Fruit fly (Drosophila melanogaster) whole organism, embryonic: ENCODE measurements around the gene Gyc89Da.

Experiments
- Adf1 ChIP-seq: fragments of 200-800 bp; sonication (Bioruptor generic); IDR thresholded peaks from 2 replicates; pipeline ENCODE4 v1.3.6; 2022; ENCODE audit warnings: missing biosample characterization, missing genetic modification characterization
- Bdp1 ChIP-seq: fragments of 200-800 bp; sonication (Bioruptor generic); optimal IDR thresholded peaks from 3 replicates; lab custom pipeline; 2016; ENCODE audit warnings: missing biosample characterization, missing genetic modification characterization
- CG1024 ChIP-seq: fragments of 200-800 bp; sonication (Bioruptor generic); IDR thresholded peaks from 2 replicates; pipeline ENCODE4 v1.3.6; 2022; ENCODE audit warnings: missing biosample characterization, missing genetic modification characterization
- CG11085 ChIP-seq: fragments of 200-800 bp; sonication (Bioruptor generic); IDR thresholded peaks from 2 replicates; pipeline ENCODE4 v1.3.6; 2022; ENCODE audit warnings: missing biosample characterization, missing genetic modification characterization
- CG12391 ChIP-seq: fragments of 200-800 bp; sonication (Bioruptor generic); optimal IDR thresholded peaks from 3 replicates; lab custom pipeline; 2018; ENCODE audit warnings: missing biosample characterization, mild to moderate bottlenecking, missing genetic modification characterization, moderate library complexity
- CG12942 ChIP-seq: fragments of 200-800 bp; sonication (Bioruptor generic); optimal IDR thresholded peaks from 3 replicates; lab custom pipeline; 2016; ENCODE audit warnings: missing biosample characterization, missing genetic modification characterization
- CG14860 ChIP-seq: fragments of 200-800 bp; sonication (Bioruptor generic); IDR thresholded peaks from 3 replicates; pipeline ENCODE4 v1.3.6; 2022; ENCODE audit warnings: missing biosample characterization, missing genetic modification characterization; ENCODE audit not compliant: partially characterized antibody
- CG15269 ChIP-seq: fragments of 200-800 bp; sonication (Bioruptor generic); optimal IDR thresholded peaks from 2 replicates; lab custom pipeline; 2018; ENCODE audit warnings: missing biosample characterization, mild to moderate bottlenecking, missing genetic modification characterization, moderate library complexity
- CG1603 ChIP-seq: fragments of 200-800 bp; sonication (Bioruptor generic); optimal IDR thresholded peaks from 2 replicates; lab custom pipeline; 2019; ENCODE audit warnings: missing biosample characterization, mild to moderate bottlenecking, missing genetic modification characterization, moderate library complexity
- CG17802 ChIP-seq: fragments of 200-800 bp; sonication (Bioruptor generic); optimal IDR thresholded peaks from 2 replicates; lab custom pipeline; 2018; ENCODE audit warnings: missing biosample characterization, mild to moderate bottlenecking, missing genetic modification characterization, moderate library complexity
- CG18619 ChIP-seq: fragments of 200-800 bp; sonication (Bioruptor generic); optimal IDR thresholded peaks from 3 replicates; lab custom pipeline; 2017; ENCODE audit warnings: missing biosample characterization, mild to moderate bottlenecking, missing genetic modification characterization
- CG2129 ChIP-seq: fragments of 200-800 bp; sonication (Bioruptor generic); IDR thresholded peaks from 2 replicates; pipeline ENCODE4 v1.3.6; 2022; ENCODE audit warnings: missing biosample characterization, missing genetic modification characterization; ENCODE audit not compliant: partially characterized antibody
- CG2712 ChIP-seq: fragments of 200-800 bp; optimal IDR thresholded peaks from 3 replicates; lab custom pipeline; 2019; ENCODE audit warnings: missing biosample characterization, mild to moderate bottlenecking, missing genetic modification characterization, moderate library complexity
- CG33557 ChIP-seq: fragments of 200-800 bp; sonication (Bioruptor generic); optimal IDR thresholded peaks from 2 replicates; lab custom pipeline; 2019; ENCODE audit warnings: missing biosample characterization, mild to moderate bottlenecking, missing genetic modification characterization, moderate library complexity
- CG3995 ChIP-seq: fragments of 200-800 bp; sonication (Bioruptor generic); optimal IDR thresholded peaks from 3 replicates; lab custom pipeline; 2016; ENCODE audit warnings: missing biosample characterization, missing genetic modification characterization
- CG4617 ChIP-seq: fragments of 200-800 bp; sonication (Bioruptor generic); optimal IDR thresholded peaks from 3 replicates; lab custom pipeline; 2016; ENCODE audit warnings: missing biosample characterization, missing genetic modification characterization, borderline replicate concordance
- CG6683 ChIP-seq: fragments of 200-800 bp; sonication (Bioruptor generic); optimal IDR thresholded peaks from 2 replicates; lab custom pipeline; 2017; ENCODE audit warnings: missing biosample characterization, mild to moderate bottlenecking, missing genetic modification characterization, missing genetic modification reagents
- CG8281 ChIP-seq: fragments of 200-800 bp; sonication (Bioruptor generic); optimal IDR thresholded peaks from 2 replicates; lab custom pipeline; 2018; ENCODE audit warnings: missing biosample characterization, mild to moderate bottlenecking, missing genetic modification characterization, moderate library complexity
- Doc3 ChIP-seq: fragments of 200-800 bp; sonication (Bioruptor generic); IDR thresholded peaks from 3 replicates; pipeline ENCODE4 v1.3.6; 2022; ENCODE audit warnings: missing biosample characterization, missing genetic modification characterization; ENCODE audit not compliant: partially characterized antibody
- Dp ChIP-seq: fragments of 200-800 bp; sonication (Bioruptor generic); optimal IDR thresholded peaks from 2 replicates; lab custom pipeline; 2018; ENCODE audit warnings: missing biosample characterization, mild to moderate bottlenecking, missing genetic modification characterization, moderate library complexity
- E2f1 ChIP-seq: fragments of 200-800 bp; sonication (Bioruptor generic); IDR thresholded peaks from 2 replicates; pipeline ENCODE4 v1.3.6; 2022; ENCODE audit warnings: missing biosample characterization, missing genetic modification characterization
- Eip74EF ChIP-seq, 2 experiments: fragments of 200-800 bp in 1 of 2; fragments of >200 bp in 1 of 2; sonication (Bioruptor generic) in 1 of 2; optimal IDR thresholded peaks; 2 replicates each; lab custom pipeline; 2017 to 2019; ENCODE audit warnings: missing biosample characterization in 2 of 2, missing genetic modification characterization in 2 of 2, mild to moderate bottlenecking in 1 of 2, moderate library complexity in 1 of 2
- Hsf ChIP-seq: fragments of 200-800 bp; sonication (Bioruptor generic); optimal IDR thresholded peaks from 3 replicates; lab custom pipeline; 2016; ENCODE audit warnings: missing biosample characterization, missing genetic modification characterization
- Kr ChIP-seq: fragments of 200-800 bp; sonication (Bioruptor generic); optimal IDR thresholded peaks from 2 replicates; lab custom pipeline; 2017; ENCODE audit warnings: missing biosample characterization, mild to moderate bottlenecking, missing genetic modification characterization
- MBD-R2 ChIP-seq: fragments of 200-800 bp; sonication (Bioruptor generic); IDR thresholded peaks from 2 replicates; pipeline ENCODE4 v1.3.6; 2022; ENCODE audit warnings: missing biosample characterization, missing genetic modification characterization
- Oli ChIP-seq: fragments of 200-800 bp; sonication (Bioruptor generic); optimal IDR thresholded peaks from 2 replicates; lab custom pipeline; 2018; ENCODE audit warnings: missing biosample characterization, mild to moderate bottlenecking, missing genetic modification characterization, moderate library complexity
- Spps ChIP-seq: fragments of 200-800 bp; sonication (Bioruptor generic); optimal IDR thresholded peaks from 2 replicates; lab custom pipeline; 2018; ENCODE audit warnings: missing biosample characterization, mild to moderate bottlenecking, missing genetic modification characterization
- Sry-β ChIP-seq: fragments of 200-800 bp; sonication (Bioruptor generic); optimal IDR thresholded peaks from 2 replicates; lab custom pipeline; 2018; ENCODE audit warnings: missing biosample characterization, mild to moderate bottlenecking, missing genetic modification characterization, moderate library complexity
- Vsx1 ChIP-seq: fragments of 200-800 bp; sonication (Bioruptor generic); optimal IDR thresholded peaks from 2 replicates; lab custom pipeline; 2017; ENCODE audit warnings: missing biosample characterization, mild to moderate bottlenecking, missing genetic modification characterization, missing genetic modification reagents
- az2 ChIP-seq: fragments of 200-800 bp; sonication (Bioruptor generic); optimal IDR thresholded peaks from 3 replicates; lab custom pipeline; 2016; ENCODE audit warnings: missing biosample characterization, missing genetic modification characterization
- croc ChIP-seq: fragments of 200-800 bp; sonication (Bioruptor generic); conservative IDR thresholded peaks from 3 replicates; pipeline ENCODE4 v1.3.6; 2022; ENCODE audit warnings: missing biosample characterization, missing genetic modification characterization
- emc ChIP-seq: fragments of 200-800 bp; sonication (Bioruptor generic); optimal IDR thresholded peaks from 2 replicates; lab custom pipeline; 2016; ENCODE audit warnings: missing biosample characterization, missing genetic modification characterization
- gro ChIP-seq: fragments of 200-800 bp; sonication (Bioruptor generic); optimal IDR thresholded peaks from 2 replicates; lab custom pipeline; 2016; ENCODE audit warnings: missing biosample characterization, missing genetic modification characterization
- gsb ChIP-seq: fragments of 200-800 bp; sonication (Bioruptor generic); IDR thresholded peaks from 2 replicates; pipeline ENCODE4 v1.3.6; 2022; ENCODE audit warnings: missing biosample characterization, missing genetic modification characterization
- h ChIP-seq: fragments of >200 bp; optimal IDR thresholded peaks from 2 replicates; lab custom pipeline; 2017
- inv ChIP-seq: fragments of 200-800 bp; sonication (Bioruptor generic); IDR thresholded peaks from 2 replicates; pipeline ENCODE4 v1.3.6; 2022; ENCODE audit warnings: missing biosample characterization, missing genetic modification characterization; ENCODE audit not compliant: partially characterized antibody
- jigr1 ChIP-seq: fragments of 200-800 bp; sonication (Bioruptor generic); IDR thresholded peaks from 3 replicates; pipeline ENCODE4 v1.3.6; 2022; ENCODE audit warnings: missing biosample characterization, missing genetic modification characterization
- knrl ChIP-seq: fragments of 200-800 bp; sonication (Bioruptor generic); IDR thresholded peaks from 3 replicates; pipeline ENCODE4 v1.3.6; 2022; ENCODE audit warnings: missing biosample characterization, missing genetic modification characterization; ENCODE audit not compliant: partially characterized antibody
- lilli ChIP-seq: fragments of 200-800 bp; sonication (Bioruptor generic); optimal IDR thresholded peaks from 3 replicates; lab custom pipeline; 2016; ENCODE audit warnings: missing biosample characterization, missing genetic modification characterization
- mam ChIP-seq: fragments of 200-800 bp; sonication (Bioruptor generic); optimal IDR thresholded peaks from 3 replicates; lab custom pipeline; 2016; ENCODE audit warnings: missing biosample characterization, missing genetic modification characterization
- nerfin-2 ChIP-seq: fragments of 200-800 bp; sonication (Bioruptor generic); IDR thresholded peaks from 2 replicates; pipeline ENCODE4 v1.3.6; 2022; ENCODE audit warnings: missing biosample characterization, missing genetic modification characterization; ENCODE audit not compliant: partially characterized antibody
- peb ChIP-seq: fragments of 200-800 bp; sonication (Bioruptor generic); IDR thresholded peaks from 2 replicates; pipeline ENCODE4 v1.3.6; 2022; ENCODE audit warnings: missing biosample characterization, missing genetic modification characterization
- salm ChIP-seq: fragments of 200-800 bp; sonication (Bioruptor generic); optimal IDR thresholded peaks from 2 replicates; lab custom pipeline; 2018; ENCODE audit warnings: missing biosample characterization, mild to moderate bottlenecking, missing genetic modification characterization
- sens ChIP-seq: fragments of 200-800 bp; sonication (Bioruptor generic); peaks from one replicate; lab custom pipeline; 2016; ENCODE audit warnings: missing biosample characterization, missing genetic modification characterization
- seq ChIP-seq: fragments of 200-800 bp; sonication (Bioruptor generic); IDR thresholded peaks from 2 replicates; pipeline ENCODE4 v1.3.6; 2022; ENCODE audit warnings: missing biosample characterization, missing genetic modification characterization
- trem ChIP-seq: fragments of 200-800 bp; optimal IDR thresholded peaks from 3 replicates; lab custom pipeline; 2019; ENCODE audit warnings: missing biosample characterization, mild to moderate bottlenecking, missing genetic modification characterization, moderate library complexity
- trh ChIP-seq: fragments of 200-800 bp; sonication (Bioruptor generic); optimal IDR thresholded peaks from 2 replicates; lab custom pipeline; 2016; ENCODE audit warnings: missing biosample characterization, missing genetic modification characterization
- ttk ChIP-seq: fragments of 200-800 bp; sonication (Bioruptor generic); IDR thresholded peaks from 2 replicates; pipeline ENCODE4 v2.1.2; 2022; ENCODE audit warnings: missing biosample characterization, missing genetic modification characterization
- vfl ChIP-seq: fragments of 200-800 bp; sonication (Bioruptor generic); optimal IDR thresholded peaks from 2 replicates; lab custom pipeline; 2016; ENCODE audit warnings: missing biosample characterization, missing genetic modification characterization
- zfh1 ChIP-seq: fragments of 200-800 bp; sonication (Bioruptor generic); IDR thresholded peaks from 3 replicates; pipeline ENCODE4 v1.3.6; 2022; ENCODE audit warnings: missing biosample characterization, missing genetic modification characterization

Gyc89Da gene

DNA sequence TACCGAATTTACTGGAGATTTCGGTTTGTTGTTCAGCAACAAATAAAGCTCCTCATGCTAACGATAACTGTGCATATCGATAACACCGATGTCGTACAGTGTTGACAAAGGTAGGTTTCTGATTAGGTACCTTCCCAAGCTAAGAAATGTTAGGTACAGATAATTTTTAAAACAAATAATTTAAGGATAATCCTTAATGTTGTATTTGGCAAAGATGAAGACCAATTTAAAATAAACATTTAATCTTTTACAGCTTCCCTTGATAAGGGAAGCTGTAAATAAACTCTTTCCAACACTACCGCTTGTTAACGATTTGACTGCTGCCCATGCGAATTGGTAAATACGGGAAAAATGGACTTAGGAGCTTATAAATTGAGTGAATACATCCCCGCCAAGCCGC, 29.5 kb upstream of the Gyc89Da start, which contains the start of the genes Ttc1 and CG14882 (continued):
- TF ChIP-seq CG3995 (GFP tag; lab: Kevin White, UChicago): peak; percentile 66
- TF ChIP-seq seq (GFP tag; lab: Robert Waterston, UW): peak; percentile 91
- TF ChIP-seq Hsf (GFP tag; lab: Kevin White, UChicago): peak; percentile 90
- peak; percentile 72 for TF ChIP-seq CG18619 (GFP tag; lab: Kevin White, UChicago)
- no peak for TF ChIP-seq Eip74EF (GFP tag; optimal IDR thresholded peaks at IDR 0.05; lab: Kevin White, UChicago)
- no peak for TF ChIP-seq Vsx1
- TF ChIP-seq knrl (GFP tag; lab: Robert Waterston, UW): peak; percentile 36; the same call in 2 of the 3 replicates
- peak; percentile 69 for TF ChIP-seq CG4617 (GFP tag; lab: Kevin White, UChicago)
- TF ChIP-seq croc: peak; percentile 66
- TF ChIP-seq CG11085 (GFP tag; lab: Robert Waterston, UW): peak; percentile 88
- TF ChIP-seq salm (tag; lab: Kevin White, UChicago): peak; percentile 50
- TF ChIP-seq gsb (GFP tag; lab: Robert Waterston, UW): peak; percentile 74
- peak; percentile 12; the same call in 1 of the 2 replicates for TF ChIP-seq CG1024 (GFP tag; lab: Robert Waterston, UW)
- peak; percentile 44 for TF ChIP-seq Dp (GFP tag; lab: Kevin White, UChicago)
- peak; percentile 73 for TF ChIP-seq Bdp1 (GFP tag; lab: Kevin White, UChicago)
- TF ChIP-seq Kr (GFP tag; lab: Kevin White, UChicago): no peak
- peak; percentile 94 for TF ChIP-seq lilli (GFP tag; lab: Kevin White, UChicago)
- TF ChIP-seq Adf1: peak; percentile 55
- TF ChIP-seq ttk (GFP tag; lab: Robert Waterston, UW): peak; percentile 90
- TF ChIP-seq nerfin-2 (GFP tag; lab: Robert Waterston, UW): peak; percentile 30; the same call in 1 of the 2 replicates
- TF ChIP-seq MBD-R2 (GFP tag; lab: Robert Waterston, UW): peak; percentile 93
- TF ChIP-seq Spps (tag; lab: Kevin White, UChicago): peak; percentile 44
- TF ChIP-seq CG15269: no peak
- peak; percentile 70 for TF ChIP-seq CG1603 (tag; lab: Kevin White, UChicago)
- TF ChIP-seq trem (tag; lab: Kevin White, UChicago): peak; percentile 40
- TF ChIP-seq Oli (tag; lab: Kevin White, UChicago): peak; percentile 76
- peak; percentile 84 for TF ChIP-seq mam (GFP tag; lab: Kevin White, UChicago)
- 0 out of 3 replicates have a peak, but pooled peaks have one; percentile 24 for TF ChIP-seq Doc3 (GFP tag; lab: Robert Waterston, UW)
- no peak for TF ChIP-seq CG8281 (tag; lab: Kevin White, UChicago)
- peak; percentile 98 for TF ChIP-seq sens (GFP tag; lab: Kevin White, UChicago)
- peak; percentile 63 for TF ChIP-seq emc (GFP tag; lab: Kevin White, UChicago)
- TF ChIP-seq CG2129: no peak
- TF ChIP-seq CG17802: no peak
- TF ChIP-seq CG33557: peak; percentile 66
- TF ChIP-seq peb (GFP tag; lab: Robert Waterston, UW): peak; percentile 78
- peak; percentile 84 for TF ChIP-seq vfl (GFP tag; lab: Kevin White, UChicago)
- no peak; the same call in 2 of the 3 replicates for TF ChIP-seq jigr1 (GFP tag; lab: Robert Waterston, UW)
- TF ChIP-seq inv (GFP tag; lab: Robert Waterston, UW): 0 out of 2 replicates have a peak, but pooled peaks have one; percentile 30
- peak; percentile 91 for TF ChIP-seq zfh1 (GFP tag; lab: Robert Waterston, UW)
- 0 out of 3 replicates have a peak, but pooled peaks have one; percentile 6 for TF ChIP-seq CG14860 (GFP tag; lab: Robert Waterston, UW)
- peak; percentile 91 for TF ChIP-seq gro (GFP tag; lab: Kevin White, UChicago)
- TF ChIP-seq h (lab: Kevin White, UChicago): no peak
- TF ChIP-seq trh (GFP tag; lab: Kevin White, UChicago): peak; percentile 74
- peak; percentile 81 for TF ChIP-seq CG12942 (GFP tag; lab: Kevin White, UChicago)
- peak; percentile 90 for TF ChIP-seq az2 (GFP tag; lab: Kevin White, UChicago)
- TF ChIP-seq CG12391 (tag; lab: Kevin White, UChicago): peak; percentile 91
- peak; percentile 33 for TF ChIP-seq Sry-β (GFP tag; lab: Kevin White, UChicago)
- TF ChIP-seq E2f1 (GFP tag; lab: Robert Waterston, UW): peak; percentile 70
- peak; percentile 80 for TF ChIP-seq CG2712
- TF ChIP-seq CG6683 (GFP tag; lab: Kevin White, UChicago): peak; percentile 51
